Worm (Caenorhabditis elegans) whole organism, L4 larva: Measurements from ENCODE around the gene clc-8.

Experiments
- F10B5.3 ChIP-seq: sonication (generic microtip); optimal IDR thresholded peaks from 2 replicates; lab custom pipeline; 2016; ENCODE audit warnings: mild to moderate bottlenecking, missing genetic modification characterization, missing compliant biosample characterization
- F26F4.8 ChIP-seq: fragments of 200-800 bp; sonication (Bioruptor generic); conservative IDR thresholded peaks from 2 replicates; pipeline ENCODE4 v1.3.6; 2022; ENCODE audit warnings: missing genetic modification characterization, missing compliant biosample characterization
- F37D6.2 ChIP-seq: sonication (generic microtip); optimal IDR thresholded peaks from 2 replicates; lab custom pipeline; 2016; ENCODE audit warnings: mild to moderate bottlenecking, missing genetic modification characterization, missing compliant biosample characterization
- T20F7.1 ChIP-seq: fragments of 200-800 bp; sonication (Bioruptor generic); optimal IDR thresholded peaks from 2 replicates; lab custom pipeline; 2018; ENCODE audit warnings: mild to moderate bottlenecking, missing genetic modification characterization, missing compliant biosample characterization
- Y48G9A.11 ChIP-seq: fragments of 200-800 bp; sonication (Bioruptor generic); IDR thresholded peaks from 2 replicates; pipeline ENCODE4 v1.3.6; 2022; ENCODE audit warnings: missing genetic modification reagents, missing genetic modification characterization, missing compliant biosample characterization
- aha-1 ChIP-seq: fragments of 150-350 bp; peaks from one replicate; lab custom pipeline; 2014; ENCODE audit warnings: missing biosample characterization, missing genetic modification characterization
- ama-1 ChIP-seq: fragments of 150-350 bp; optimal IDR thresholded peaks from 2 replicates; lab custom pipeline; 2014; ENCODE audit warnings: inconsistent platforms, mixed read lengths
- ceh-44 ChIP-seq: fragments of 200-800 bp; sonication (Bioruptor generic); IDR thresholded peaks from 2 replicates; pipeline ENCODE4 v1.3.6; 2022; ENCODE audit warnings: missing genetic modification reagents, missing genetic modification characterization, missing compliant biosample characterization
- ceh-82 ChIP-seq: sonication (generic microtip); optimal IDR thresholded peaks from 2 replicates; lab custom pipeline; 2017; ENCODE audit warnings: missing biosample characterization, missing genetic modification characterization
- daf-16 ChIP-seq, 3 experiments: sonication (generic microtip); optimal IDR thresholded peaks; 2 replicates each; lab custom pipeline; 2016 to 2017; ENCODE audit warnings: missing genetic modification characterization in 3 of 3, missing genetic modification reagents in 3 of 3, mild to moderate bottlenecking in 2 of 3, missing compliant biosample characterization in 2 of 3, missing biosample characterization in 1 of 3, moderate library complexity in 1 of 3
- daf-19 ChIP-seq: fragments of 200-800 bp; sonication (Bioruptor generic); conservative IDR thresholded peaks from 2 replicates; pipeline ENCODE4 v1.3.6; 2022; ENCODE audit warnings: missing genetic modification characterization, missing compliant biosample characterization
- dve-1 ChIP-seq: sonication (generic microtip); optimal IDR thresholded peaks from 2 replicates; lab custom pipeline; 2017; ENCODE audit warnings: antibody characterized with exemption, mild to moderate bottlenecking, missing genetic modification characterization, missing compliant biosample characterization; ENCODE audit not compliant: insufficient read depth
- egl-43 ChIP-seq: fragments of 200-800 bp; sonication (Bioruptor generic); IDR thresholded peaks from 2 replicates; pipeline ENCODE4 v1.3.6; 2022; ENCODE audit warnings: missing genetic modification reagents, missing genetic modification characterization, missing compliant biosample characterization
- fkh-10 ChIP-seq: fragments of 150-350 bp; optimal IDR thresholded peaks from 2 replicates; lab custom pipeline; 2014; ENCODE audit warnings: missing biosample characterization, missing genetic modification reagents, missing genetic modification characterization
- fos-1 ChIP-seq: fragments of 150-350 bp; optimal IDR thresholded peaks from 2 replicates; lab custom pipeline; 2014; ENCODE audit warnings: missing biosample characterization, missing genetic modification characterization
- gei-8 ChIP-seq: fragments of 200-800 bp; sonication (Bioruptor generic); optimal IDR thresholded peaks from 2 replicates; lab custom pipeline; 2018; ENCODE audit warnings: mild to moderate bottlenecking, missing genetic modification characterization, missing compliant biosample characterization
- hlh-11 ChIP-seq: fragments of 200-800 bp; sonication (Bioruptor generic); optimal IDR thresholded peaks from 2 replicates; lab custom pipeline; 2018; ENCODE audit warnings: mild to moderate bottlenecking, missing genetic modification characterization, missing compliant biosample characterization
- hmg-1.1 ChIP-seq: fragments of 200-800 bp; sonication (Bioruptor generic); IDR thresholded peaks from 2 replicates; pipeline ENCODE4 v1.3.6; 2022; ENCODE audit warnings: missing genetic modification reagents, missing genetic modification characterization, missing compliant biosample characterization
- lim-7 ChIP-seq: fragments of 200-800 bp; sonication (Bioruptor generic); IDR thresholded peaks from 2 replicates; pipeline ENCODE4 v1.3.6; 2022; ENCODE audit warnings: missing genetic modification characterization, missing compliant biosample characterization
- lin-1 ChIP-seq: fragments of 200-800 bp; sonication (Bioruptor generic); IDR thresholded peaks from 2 replicates; pipeline ENCODE4 v1.3.6; 2022; ENCODE audit warnings: missing genetic modification reagents, missing genetic modification characterization, missing compliant biosample characterization
- lin-38 ChIP-seq: fragments of 200-800 bp; sonication (Bioruptor generic); IDR thresholded peaks from 2 replicates; pipeline ENCODE4 v1.3.6; 2022; ENCODE audit warnings: missing genetic modification reagents, missing genetic modification characterization, missing compliant biosample characterization
- mdt-29 ChIP-seq: fragments of 200-800 bp; sonication (Bioruptor generic); IDR thresholded peaks from 2 replicates; pipeline ENCODE4 v1.3.6; 2022; ENCODE audit warnings: missing genetic modification reagents, missing genetic modification characterization, missing compliant biosample characterization
- nhr-10 ChIP-seq: fragments of 150-350 bp; optimal IDR thresholded peaks from 2 replicates; lab custom pipeline; 2014; ENCODE audit warnings: missing biosample characterization, missing genetic modification characterization
- nhr-102 ChIP-seq: sonication (generic microtip); optimal IDR thresholded peaks from 2 replicates; lab custom pipeline; 2016; ENCODE audit warnings: mild to moderate bottlenecking, missing genetic modification characterization, moderate library complexity, missing compliant biosample characterization
- nhr-11 ChIP-seq: fragments of 150-350 bp; optimal IDR thresholded peaks from 2 replicates; lab custom pipeline; 2014; ENCODE audit warnings: missing biosample characterization, missing genetic modification characterization
- nhr-111 ChIP-seq: fragments of 200-800 bp; sonication (Bioruptor generic); optimal IDR thresholded peaks from 2 replicates; lab custom pipeline; 2018; ENCODE audit warnings: mild to moderate bottlenecking, missing genetic modification characterization, missing compliant biosample characterization
- nhr-25 ChIP-seq: sonication (generic microtip); optimal IDR thresholded peaks from 2 replicates; lab custom pipeline; 2017; ENCODE audit warnings: missing genetic modification characterization, mild to moderate bottlenecking, missing compliant biosample characterization, antibody characterized with exemption, moderate library complexity, borderline replicate concordance; ENCODE audit not compliant: insufficient read depth
- nhr-28 ChIP-seq: fragments of 150-350 bp; optimal IDR thresholded peaks from 2 replicates; lab custom pipeline; 2014; ENCODE audit warnings: missing biosample characterization, missing genetic modification characterization
- nhr-76 ChIP-seq: fragments of 150-350 bp; optimal IDR thresholded peaks from 2 replicates; lab custom pipeline; 2014; ENCODE audit warnings: missing biosample characterization, missing genetic modification characterization
- pha-4 ChIP-seq, 2 experiments: fragments of 150-350 bp in 1 of 2; fragments of 200-800 bp in 1 of 2; sonication (Bioruptor generic) in 1 of 2; IDR thresholded peaks in 1 of 2; optimal IDR thresholded peaks in 1 of 2; 2 replicates each; pipeline versions ENCODE4 v1.3.6 to Lab custom; 2014 to 2022; ENCODE audit warnings: missing genetic modification characterization in 2 of 2, missing genetic modification reagents in 2 of 2, missing biosample characterization in 1 of 2, missing compliant biosample characterization in 1 of 2
- php-3 ChIP-seq: fragments of 200-800 bp; sonication (Bioruptor generic); IDR thresholded peaks from 2 replicates; pipeline ENCODE4 v1.3.6; 2022; ENCODE audit warnings: missing genetic modification reagents, missing genetic modification characterization, missing compliant biosample characterization
- set-16 ChIP-seq: fragments of 200-800 bp; sonication (Bioruptor generic); IDR thresholded peaks from 2 replicates; pipeline ENCODE4 v1.3.6; 2022; ENCODE audit warnings: missing genetic modification reagents, missing genetic modification characterization, missing compliant biosample characterization
- snpc-1.2 ChIP-seq: fragments of 200-800 bp; sonication (Bioruptor generic); IDR thresholded peaks from 2 replicates; pipeline ENCODE4 v1.3.6; 2022; ENCODE audit warnings: missing genetic modification reagents, missing genetic modification characterization, missing compliant biosample characterization
- spr-1 ChIP-seq: sonication (generic microtip); optimal IDR thresholded peaks from 2 replicates; lab custom pipeline; 2016; ENCODE audit warnings: mild to moderate bottlenecking, missing genetic modification characterization, missing compliant biosample characterization
- unc-62 ChIP-seq, 3 experiments: fragments of 150-350 bp in 1 of 3; sonication (generic microtip); optimal IDR thresholded peaks in 2 of 3; peaks in 1 of 3; 1 replicate in 1 of 3; 2 replicates in 2 of 3; lab custom pipeline; 2014 to 2017; ENCODE audit warnings: missing biosample characterization in 3 of 3, missing genetic modification characterization in 3 of 3, missing genetic modification reagents in 3 of 3, missing genotype in 1 of 3
- zag-1 ChIP-seq: fragments of 150-350 bp; optimal IDR thresholded peaks from 2 replicates; lab custom pipeline; 2014; ENCODE audit warnings: missing biosample characterization, missing genetic modification characterization
- zip-11 ChIP-seq: fragments of 200-800 bp; sonication (Bioruptor generic); IDR thresholded peaks from 2 replicates; pipeline ENCODE4 v1.3.6; 2022; ENCODE audit warnings: missing genetic modification characterization, missing compliant biosample characterization
- zip-2 ChIP-seq: fragments of 150-350 bp; optimal IDR thresholded peaks from 2 replicates; lab custom pipeline; 2014; ENCODE audit warnings: missing biosample characterization, missing genetic modification characterization
- ztf-7 ChIP-seq: fragments of 150-350 bp; optimal IDR thresholded peaks from 2 replicates; lab custom pipeline; 2014; ENCODE audit warnings: missing biosample characterization, missing genetic modification characterization

clc-8 gene

DNA sequence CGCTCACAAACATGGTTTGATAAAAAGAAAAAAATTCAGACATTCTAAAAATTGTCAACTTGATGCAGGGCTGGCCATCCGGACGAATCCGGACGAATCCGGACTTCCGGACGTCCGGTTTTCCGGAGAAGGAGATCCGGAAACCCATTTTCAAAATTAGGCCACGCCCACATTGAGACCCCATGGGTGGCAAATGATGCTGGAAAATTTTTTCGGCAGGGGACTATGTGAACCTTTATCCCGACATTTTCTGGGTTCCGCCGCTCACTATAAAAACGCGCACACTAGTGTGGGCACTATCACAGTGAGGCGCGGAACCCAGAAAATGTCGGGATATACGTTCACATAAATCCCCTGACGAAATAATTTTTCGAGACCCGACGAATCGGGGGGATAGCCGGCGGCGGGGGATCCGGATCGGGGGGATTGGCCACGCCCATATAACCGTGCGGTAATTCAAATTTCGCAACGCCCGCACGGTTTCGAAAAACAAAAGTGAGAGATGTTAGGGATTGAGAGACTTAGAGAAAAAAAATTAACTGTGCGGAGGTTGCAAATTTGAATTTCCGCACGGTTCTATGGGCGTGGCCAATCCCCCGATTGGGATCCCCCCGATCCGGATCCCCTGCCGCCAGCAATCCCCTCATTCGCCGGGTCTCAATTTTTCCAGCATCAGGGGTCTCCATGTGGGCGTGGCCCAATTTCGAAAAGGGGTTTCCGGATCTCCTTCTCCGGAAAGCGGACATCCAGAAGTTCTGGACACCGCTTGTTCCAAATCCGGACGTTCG is 6.0 kb upstream of the clc-8 start:
- TF ChIP-seq spr-1 (tag; lab: Kevin White, UChicago) (no peak), snpc-1.2 (GFP tag; lab: Robert Waterston, UW) (peak; percentile 96), pha-4 (GFP tag; IDR thresholded peaks at IDR 0.05; lab: Robert Waterston, UW) (0 out of 2 replicates have a peak, but pooled peaks have one; percentile 26), pha-4 (tag; optimal IDR thresholded peaks at IDR 0.05; lab: Kevin White, UChicago) (no peak), mdt-29 (GFP tag; lab: Robert Waterston, UW) (0 out of 2 replicates have a peak, but pooled peaks have one; percentile 18), ceh-82 (no peak), hmg-1.1 (GFP tag; lab: Robert Waterston, UW) (no peak), gei-8 (no peak), zip-11 (no peak), ztf-7 (tag; lab: Kevin White, UChicago) (no peak), F26F4.8 (no peak), set-16 (GFP tag; lab: Robert Waterston, UW) (peak; percentile 80), ama-1 (no peak), F37D6.2 (tag; lab: Kevin White, UChicago) (no peak), aha-1 (tag; lab: Kevin White, UChicago) (no peak), nhr-111 (GFP tag; lab: Kevin White, UChicago) (no peak), egl-43 (no peak), hlh-11 (tag; lab: Kevin White, UChicago) (no peak), nhr-11 (no peak), lin-38 (GFP tag; lab: Robert Waterston, UW) (peak; percentile 48; the same call in 1 of the 2 replicates), ceh-44 (GFP tag; lab: Robert Waterston, UW) (no peak), php-3 (GFP tag; lab: Robert Waterston, UW) (no peak), F10B5.3 (tag; lab: Kevin White, UChicago) (no peak), nhr-102 (tag; lab: Kevin White, UChicago) (no peak), zip-2 (no peak)

DNA sequence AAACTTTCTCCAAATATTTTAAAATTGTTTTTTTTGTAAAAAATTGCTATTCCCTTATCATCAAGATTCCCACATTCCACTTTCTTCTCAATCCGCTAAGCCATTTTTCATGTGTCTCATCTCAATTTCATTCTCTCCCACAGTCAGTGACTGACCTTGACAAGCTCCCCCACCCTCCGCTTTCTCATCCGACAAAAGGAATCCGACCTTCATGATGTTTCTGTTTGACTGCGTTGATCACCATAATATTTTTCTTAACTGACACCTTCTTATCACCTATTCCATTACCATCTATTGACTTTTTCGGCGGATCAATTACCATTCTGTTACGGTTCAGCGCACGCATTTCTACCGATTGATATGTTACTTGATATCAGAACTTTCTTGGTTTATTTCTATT is 4.9 kb upstream of the clc-8 start:
- TF ChIP-seq unc-62 (GFP tag; optimal IDR thresholded peaks at IDR 0.05 in 1 of 2; lab: Kevin White, UChicago) = peak in 1 of 2 experiments; percentile 62
- TF ChIP-seq unc-62 (tag; optimal IDR thresholded peaks at IDR 0.05; lab: Kevin White, UChicago) = no peak
- TF ChIP-seq nhr-25 (tag; lab: Kevin White, UChicago) = peak; percentile 11
- TF ChIP-seq Y48G9A.11 = no peak
- TF ChIP-seq nhr-28 (tag; lab: Kevin White, UChicago) = peak; percentile 49
- TF ChIP-seq, all 104 proteins: peak for 3

DNA sequence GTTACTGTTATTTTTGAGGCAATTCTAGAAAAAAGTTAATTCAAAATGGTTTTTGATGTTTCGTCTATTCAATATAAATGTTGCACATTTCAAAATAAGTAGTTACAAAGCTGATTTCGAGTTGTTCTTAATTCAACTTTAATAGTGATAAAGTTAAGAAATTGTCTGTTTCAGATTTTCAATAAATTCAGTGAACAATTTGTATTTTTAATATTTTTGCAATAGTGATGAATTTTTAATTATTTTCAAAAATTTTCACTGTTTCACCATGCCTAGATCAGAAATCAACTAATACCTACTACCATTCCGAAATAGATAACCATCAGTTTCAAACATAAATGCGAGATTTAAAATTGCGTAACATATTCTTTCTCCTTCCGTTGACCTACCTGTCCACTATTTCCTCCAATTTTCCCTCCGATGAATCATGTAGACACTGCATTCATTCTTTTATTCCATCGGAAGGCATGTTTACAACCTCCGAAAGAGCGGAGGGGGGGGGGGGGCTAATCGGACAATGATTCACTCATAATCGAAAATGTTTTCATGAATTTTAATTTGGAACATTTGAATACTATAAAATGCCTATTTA is 3.8 kb upstream of the clc-8 start:
- TF ChIP-seq fos-1 (no peak), nhr-76 (tag; lab: Kevin White, UChicago) (no peak), fkh-10 (no peak), dve-1 (tag; lab: Kevin White, UChicago) (no peak), T20F7.1 (GFP tag; lab: Kevin White, UChicago) (no peak), nhr-11 (no peak), nhr-10 (tag; lab: Kevin White, UChicago) (no peak), lin-1 (GFP tag; lab: Robert Waterston, UW) (no peak), snpc-1.2 (GFP tag; lab: Robert Waterston, UW) (peak; percentile 64; the same call in 1 of the 2 replicates), nhr-28 (tag; lab: Kevin White, UChicago) (no peak), lim-7 (GFP tag; lab: Robert Waterston, UW) (no peak), daf-19 (no peak), hmg-1.1 (GFP tag; lab: Robert Waterston, UW) (no peak), daf-16 (GFP tag; optimal IDR thresholded peaks at IDR 0.05; lab: Kevin White, UChicago) (no peak), daf-16 (tag; optimal IDR thresholded peaks at IDR 0.05; lab: Kevin White, UChicago) (no peak), pha-4 (GFP tag; IDR thresholded peaks at IDR 0.05; lab: Robert Waterston, UW) (no peak), pha-4 (tag; optimal IDR thresholded peaks at IDR 0.05; lab: Kevin White, UChicago) (no peak), unc-62 (GFP tag; optimal IDR thresholded peaks at IDR 0.05 in 1 of 2; lab: Kevin White, UChicago) (peak in 1 of 2 experiments; percentile 22), unc-62 (tag; optimal IDR thresholded peaks at IDR 0.05; lab: Kevin White, UChicago) (no peak), zag-1 (tag; lab: Kevin White, UChicago) (no peak)
